Fruit fly (Drosophila melanogaster) whole organism, adult: ENCODE data around the gene CG10254.

Experiments used
- CG11617 ChIP-seq: fragments of 200-800 bp; sonication (Bioruptor generic); optimal IDR thresholded peaks from 2 replicates; lab custom pipeline; 2017; ENCODE audit warnings: mild to moderate bottlenecking, missing biosample characterization, missing genetic modification reagents, missing genetic modification characterization
- CG12768 ChIP-seq: fragments of 200-800 bp; sonication (Bioruptor generic); optimal IDR thresholded peaks from 2 replicates; lab custom pipeline; 2017; ENCODE audit warnings: missing biosample characterization, missing genetic modification characterization, mild to moderate bottlenecking, moderate library complexity, missing genetic modification reagents
- CG14711 ChIP-seq: fragments of 200-800 bp; sonication (Bioruptor generic); optimal IDR thresholded peaks from 2 replicates; lab custom pipeline; 2018; ENCODE audit warnings: missing biosample characterization, mild to moderate bottlenecking, missing genetic modification characterization, moderate library complexity
- CG1620 ChIP-seq: fragments of 200-800 bp; sonication (Bioruptor generic); optimal IDR thresholded peaks from 2 replicates; lab custom pipeline; 2016; ENCODE audit warnings: missing biosample characterization, missing genetic modification characterization
- CG7045 ChIP-seq: fragments of 200-800 bp; sonication (Bioruptor generic); optimal IDR thresholded peaks from 2 replicates; lab custom pipeline; 2017; ENCODE audit warnings: missing biosample characterization, mild to moderate bottlenecking, missing genetic modification characterization
- CG7101 ChIP-seq: fragments of 200-800 bp; sonication (Bioruptor generic); optimal IDR thresholded peaks from 2 replicates; lab custom pipeline; 2018; ENCODE audit warnings: missing biosample characterization, mild to moderate bottlenecking, missing genetic modification characterization, moderate library complexity
- Clk ChIP-seq: fragments of 200-800 bp; sonication (Bioruptor generic); optimal IDR thresholded peaks from 2 replicates; lab custom pipeline; 2017; ENCODE audit warnings: missing biosample characterization, missing genetic modification characterization
- kay ChIP-seq: fragments of 200-800 bp; sonication (Bioruptor generic); peaks from one replicate; lab custom pipeline; 2016; ENCODE audit warnings: missing biosample characterization, missing genetic modification characterization, borderline replicate concordance
- pad ChIP-seq: fragments of 200-800 bp; sonication (Bioruptor generic); optimal IDR thresholded peaks from 3 replicates; lab custom pipeline; 2017; ENCODE audit warnings: missing biosample characterization, missing genetic modification characterization, mild to moderate bottlenecking, moderate library complexity, missing genetic modification reagents

DNA sequence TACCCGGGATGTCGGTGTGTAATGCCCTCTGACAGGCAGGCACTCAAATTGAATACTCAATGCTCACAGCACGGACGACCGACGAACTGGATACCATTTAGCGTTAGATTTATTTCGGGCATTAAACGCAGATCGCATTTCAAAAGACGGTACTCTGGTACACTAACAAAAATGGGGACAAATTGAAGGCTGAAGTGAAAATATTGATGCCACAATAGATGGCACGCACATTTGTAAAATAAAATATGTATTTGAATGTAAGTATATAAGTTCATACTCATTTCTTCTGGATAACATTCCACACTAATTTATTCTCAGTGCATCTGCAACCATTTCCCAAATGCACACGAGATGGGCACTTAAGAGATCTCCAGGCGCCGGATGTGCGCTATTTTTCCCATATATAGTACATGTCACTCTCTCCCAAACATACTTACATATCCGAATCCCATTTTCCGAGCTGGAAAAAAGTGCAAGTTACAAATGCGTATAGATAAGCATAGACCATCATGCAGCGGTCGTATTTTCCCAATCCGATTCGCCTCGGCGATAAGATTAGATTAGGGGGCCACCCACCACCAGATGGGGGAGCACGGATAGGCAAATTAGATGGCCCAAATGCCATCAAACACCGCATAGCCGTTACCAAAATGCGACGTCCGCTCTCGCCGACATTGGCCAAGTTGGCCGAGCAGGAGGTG is 14.9 kb upstream of the CG10254 start, which contains the start of gene CG10301:
- TF ChIP-seq CG1620 (GFP tag; lab: Kevin White, UChicago) (no peak), CG14711 (tag; lab: Kevin White, UChicago) (no peak), kay (no peak), Clk (no peak), CG12768 (GFP tag; lab: Kevin White, UChicago) (no peak), pad (no peak), CG11617 (GFP tag; lab: Kevin White, UChicago) (no peak), CG7045 (GFP tag; lab: Kevin White, UChicago) (no peak), CG7101 (tag; lab: Kevin White, UChicago) (no peak)
